Fruit fly (Drosophila melanogaster): Measurements from ENCODE around the gene Pkcdelta.

Gene Pkcdelta

dm6 chrX:12472244-12472736 is 40.3 kb downstream of the Pkcdelta start (continued):
- TF ChIP-seq chm (GFP tag; IDR thresholded peaks at IDR 0.05): peak; percentile 84
- TF ChIP-seq Vsx1 (GFP tag; optimal IDR thresholded peaks at IDR 0.05): peak; percentile 87
- peak; percentile 97 for TF ChIP-seq Drgx (GFP tag; IDR thresholded peaks at IDR 0.05)
- TF ChIP-seq CG2120 (GFP tag; optimal IDR thresholded peaks at IDR 0.05): peak; percentile 93
- TF ChIP-seq tna (GFP tag; IDR thresholded peaks at IDR 0.05; ENCODE audit: partially characterized antibody): no peak
- peak; percentile 94 for TF ChIP-seq CG31441 (GFP tag; IDR thresholded peaks at IDR 0.05)
- peak; percentile 85 for TF ChIP-seq CG1602 (GFP tag; optimal IDR thresholded peaks at IDR 0.05)
- TF ChIP-seq D19A (tag; optimal IDR thresholded peaks at IDR 0.05): peak; percentile 89
- peak; percentile 95 for TF ChIP-seq CG13424 (tag; optimal IDR thresholded peaks at IDR 0.05)
- no peak for TF ChIP-seq Sin3A (optimal IDR thresholded peaks at IDR 0.05)
- TF ChIP-seq dm (GFP tag; optimal IDR thresholded peaks at IDR 0.05): no peak
- TF ChIP-seq CG18476 (GFP tag; optimal IDR thresholded peaks at IDR 0.05): peak; percentile 85
- peak; percentile 88 for TF ChIP-seq CG10654 (GFP tag; optimal IDR thresholded peaks at IDR 0.05)
- peak; percentile 64 for TF ChIP-seq CG33557 (GFP tag; optimal IDR thresholded peaks at IDR 0.05)
- TF ChIP-seq hth (optimal IDR thresholded peaks at IDR 0.05): no peak
- TF ChIP-seq Lhr (GFP tag; optimal IDR thresholded peaks at IDR 0.05): peak; percentile 60
- no peak for TF ChIP-seq crc (GFP tag; optimal IDR thresholded peaks at IDR 0.05)
- TF ChIP-seq CG31388 (GFP tag; optimal IDR thresholded peaks at IDR 0.05): peak; percentile 72
- TF ChIP-seq CG2129 (GFP tag; IDR thresholded peaks at IDR 0.05; ENCODE audit: partially characterized antibody): no peak
- TF ChIP-seq CG3163 (GFP tag; optimal IDR thresholded peaks at IDR 0.05): no peak
- peak; percentile 94 for TF ChIP-seq danr (GFP tag; IDR thresholded peaks at IDR 0.05)
- no peak for TF ChIP-seq Mes4 (GFP tag; optimal IDR thresholded peaks at IDR 0.05)
- no peak for TF ChIP-seq Sry-δ (GFP tag; optimal IDR thresholded peaks at IDR 0.05)
- peak; percentile 90 for TF ChIP-seq ase (GFP tag; IDR thresholded peaks at IDR 0.05)
- peak; percentile 84 for TF ChIP-seq CG14710 (tag; optimal IDR thresholded peaks at IDR 0.05)
- peak; percentile 92 for TF ChIP-seq schlank (tag; optimal IDR thresholded peaks at IDR 0.05)
- peak; percentile 95 for TF ChIP-seq CG7556 (GFP tag; optimal IDR thresholded peaks at IDR 0.05)
- TF ChIP-seq CG3726 (GFP tag; IDR thresholded peaks at IDR 0.05): peak; percentile 88
- peak; percentile 89; the same call in 2 of the 3 replicates for TF ChIP-seq Mrtf (GFP tag; IDR thresholded peaks at IDR 0.05)
- TF ChIP-seq CG3995 (GFP tag; optimal IDR thresholded peaks at IDR 0.05): peak; percentile 72
- peak; percentile 94 for TF ChIP-seq Abd-B (GFP tag; optimal IDR thresholded peaks at IDR 0.05)
- no peak for TF ChIP-seq h (optimal IDR thresholded peaks at IDR 0.05)
- peak; percentile 52 for TF ChIP-seq maf-S (GFP tag; optimal IDR thresholded peaks at IDR 0.05)
- TF ChIP-seq CG4617 (GFP tag; optimal IDR thresholded peaks at IDR 0.05; ENCODE audit: borderline replicate concordance): peak; percentile 50
- TF ChIP-seq CG6175 (GFP tag; IDR thresholded peaks at IDR 0.05): peak; percentile 92
- peak; percentile 88 for TF ChIP-seq ken (GFP tag; IDR thresholded peaks at IDR 0.05)
- TF ChIP-seq Chrac-16 (GFP tag; optimal IDR thresholded peaks at IDR 0.05): peak; percentile 91
- TF ChIP-seq CG6813 (GFP tag; optimal IDR thresholded peaks at IDR 0.05): peak; percentile 88
- TF ChIP-seq CG12071 (GFP tag; optimal IDR thresholded peaks at IDR 0.05): peak; percentile 88
- peak; percentile 79 for TF ChIP-seq CG15696 (tag; optimal IDR thresholded peaks at IDR 0.05)
- peak; percentile 55 for TF ChIP-seq ac (GFP tag; optimal IDR thresholded peaks at IDR 0.05)
- peak; percentile 88 for TF ChIP-seq bowl (GFP tag; IDR thresholded peaks at IDR 0.05)
- peak; percentile 78 for TF ChIP-seq CG4854 (GFP tag; optimal IDR thresholded peaks at IDR 0.05)
- peak; percentile 87 for TF ChIP-seq Nf-YC (tag; optimal IDR thresholded peaks at IDR 0.05)
- TF ChIP-seq ro (GFP tag; IDR thresholded peaks at IDR 0.05): peak; percentile 84
